Worm (Caenorhabditis elegans) whole organism, early embryonic: ENCODE data around the gene srg-41.

Experiments
- ama-1 ChIP-seq: fragments of 150-350 bp; optimal IDR thresholded peaks from 2 replicates; lab custom pipeline; 2014
- flt-1 ChIP-seq: fragments of 200-800 bp; sonication (Bioruptor generic); IDR thresholded peaks from 2 replicates; pipeline ENCODE4 v1.3.6; 2022; ENCODE audit warnings: missing genetic modification characterization, missing compliant biosample characterization
- hmbx-1 ChIP-seq: sonication (generic microtip); optimal IDR thresholded peaks from 2 replicates; lab custom pipeline; 2016; ENCODE audit warnings: mild to moderate bottlenecking, missing genetic modification characterization, missing compliant biosample characterization
- scrt-1 ChIP-seq: fragments of 200-800 bp; sonication (Bioruptor generic); IDR thresholded peaks from 2 replicates; pipeline ENCODE4 v1.3.6; 2022; ENCODE audit warnings: missing genetic modification characterization, missing compliant biosample characterization

- TF ChIP-seq ama-1 (no peak), scrt-1 (no peak), flt-1 (no peak), hmbx-1 (tag; lab: Kevin White, UChicago) (no peak)
Measured at ce11 chrV:11182925-11183324, 21.2 kb upstream of the srg-41 start, which contains the start of gene cnc-10.
